Worm (Caenorhabditis elegans): ENCODE results near the gene rps-9.

ce11 chrII:11152495-11152894, 26.3 kb upstream of the rps-9 start, which contains the start of gene pqm-1:
- no peak for TF ChIP-seq ZK546.5 (tag; optimal IDR thresholded peaks at IDR 0.05)
- no peak for TF ChIP-seq zag-1 (tag; optimal IDR thresholded peaks at IDR 0.05)
- TF ChIP-seq elt-3 (tag; optimal IDR thresholded peaks at IDR 0.05): no peak
- TF ChIP-seq skn-1 (tag; optimal IDR thresholded peaks at IDR 0.05): no peak
- no peak for TF ChIP-seq F13H6.1 (tag; optimal IDR thresholded peaks at IDR 0.05)
- TF ChIP-seq alr-1 (tag; optimal IDR thresholded peaks at IDR 0.05): no peak
- TF ChIP-seq egl-27 (tag; optimal IDR thresholded peaks at IDR 0.05): no peak
- no peak for TF ChIP-seq ztf-1 (GFP tag; conservative IDR thresholded peaks at IDR 0.05)
- TF ChIP-seq aly-2 (tag; optimal IDR thresholded peaks at IDR 0.05): no peak
- no peak for TF ChIP-seq fos-1 (tag; optimal IDR thresholded peaks at IDR 0.05)
- no peak for TF ChIP-seq unc-62 (GFP tag; optimal IDR thresholded peaks at IDR 0.05)
- TF ChIP-seq nhr-11 (tag; optimal IDR thresholded peaks at IDR 0.05): no peak
- no peak for TF ChIP-seq ama-1 (optimal IDR thresholded peaks at IDR 0.05)

All from whole organism, L2 larva.